Fruit fly (Drosophila melanogaster) whole organism, embryonic: Measurements from ENCODE around the gene rhea.

ENCODE experiments used
- B-H2 ChIP-seq: fragments of 200-800 bp; sonication (Bioruptor generic); optimal IDR thresholded peaks from 2 replicates; lab custom pipeline; 2018; ENCODE audit warnings: missing biosample characterization, mild to moderate bottlenecking, missing genetic modification characterization
- CG11085 ChIP-seq: fragments of 200-800 bp; sonication (Bioruptor generic); IDR thresholded peaks from 2 replicates; pipeline ENCODE4 v1.3.6; 2022; ENCODE audit warnings: missing biosample characterization, missing genetic modification characterization
- CG11560 ChIP-seq: fragments of 200-800 bp; sonication (Bioruptor generic); IDR thresholded peaks from 3 replicates; pipeline ENCODE4 v1.3.6; 2022; ENCODE audit warnings: missing biosample characterization, missing genetic modification characterization
- CG11696 ChIP-seq: fragments of 200-800 bp; sonication (Bioruptor generic); IDR thresholded peaks from 2 replicates; pipeline ENCODE4 v1.3.6; 2022; ENCODE audit warnings: missing biosample characterization, missing genetic modification characterization
- CG13624 ChIP-seq: fragments of 200-800 bp; sonication (Bioruptor generic); optimal IDR thresholded peaks from 2 replicates; lab custom pipeline; 2016; ENCODE audit warnings: missing biosample characterization, missing genetic modification characterization
- CG14710 ChIP-seq: fragments of 200-800 bp; sonication (Bioruptor generic); optimal IDR thresholded peaks from 3 replicates; lab custom pipeline; 2019; ENCODE audit warnings: missing biosample characterization, mild to moderate bottlenecking, missing genetic modification characterization, moderate library complexity
- CG15011 ChIP-seq: fragments of 200-800 bp; sonication (Bioruptor generic); optimal IDR thresholded peaks from 3 replicates; lab custom pipeline; 2018; ENCODE audit warnings: missing biosample characterization, mild to moderate bottlenecking, missing genetic modification characterization
- CG15479 ChIP-seq: fragments of 200-800 bp; sonication (Bioruptor generic); optimal IDR thresholded peaks from 3 replicates; lab custom pipeline; 2019; ENCODE audit warnings: missing biosample characterization, mild to moderate bottlenecking, missing genetic modification characterization, moderate library complexity
- CG15601 ChIP-seq: fragments of 200-800 bp; sonication (Bioruptor generic); optimal IDR thresholded peaks from 3 replicates; lab custom pipeline; 2019; ENCODE audit warnings: missing biosample characterization, mild to moderate bottlenecking, missing genetic modification characterization, moderate library complexity
- CG15696 ChIP-seq: fragments of 200-800 bp; sonication (Bioruptor generic); optimal IDR thresholded peaks from 2 replicates; lab custom pipeline; 2019; ENCODE audit warnings: missing biosample characterization, mild to moderate bottlenecking, missing genetic modification characterization, moderate library complexity
- CG17328 ChIP-seq: fragments of 200-800 bp; sonication (Bioruptor generic); IDR thresholded peaks from 2 replicates; pipeline ENCODE4 v1.3.6; 2022; ENCODE audit warnings: missing biosample characterization, missing genetic modification characterization
- CG2120 ChIP-seq: fragments of 200-800 bp; sonication (Bioruptor generic); optimal IDR thresholded peaks from 3 replicates; lab custom pipeline; 2016; ENCODE audit warnings: missing biosample characterization, missing genetic modification characterization
- CG2202 ChIP-seq: fragments of 200-800 bp; sonication (Bioruptor generic); optimal IDR thresholded peaks from 2 replicates; lab custom pipeline; 2018; ENCODE audit warnings: missing biosample characterization, mild to moderate bottlenecking, missing genetic modification characterization
- CG30403 ChIP-seq: fragments of 200-800 bp; sonication (Bioruptor generic); optimal IDR thresholded peaks from 3 replicates; lab custom pipeline; 2016; ENCODE audit warnings: missing biosample characterization, missing genetic modification characterization
- CG4328 ChIP-seq: fragments of 200-800 bp; sonication (Bioruptor generic); optimal IDR thresholded peaks from 3 replicates; lab custom pipeline; 2017; ENCODE audit warnings: missing biosample characterization, missing genetic modification reagents, missing genetic modification characterization
- CG6765 ChIP-seq: fragments of 200-800 bp; sonication (Bioruptor generic); optimal IDR thresholded peaks from 3 replicates; lab custom pipeline; 2017; ENCODE audit warnings: missing biosample characterization, mild to moderate bottlenecking, missing genetic modification characterization
- CG7271 ChIP-seq: fragments of 200-800 bp; sonication (Bioruptor generic); optimal IDR thresholded peaks from 2 replicates; lab custom pipeline; 2018; ENCODE audit warnings: missing biosample characterization, mild to moderate bottlenecking, missing genetic modification characterization, moderate library complexity
- CG8359 ChIP-seq: fragments of 200-800 bp; sonication (Bioruptor generic); optimal IDR thresholded peaks from 2 replicates; lab custom pipeline; 2017; ENCODE audit warnings: missing biosample characterization, mild to moderate bottlenecking, missing genetic modification characterization, borderline replicate concordance
- CrebB ChIP-seq: fragments of 200-800 bp; sonication (Bioruptor generic); optimal IDR thresholded peaks from 3 replicates; lab custom pipeline; 2018; ENCODE audit warnings: missing biosample characterization, mild to moderate bottlenecking, missing genetic modification characterization
- Dfd ChIP-seq, 2 experiments: fragments of >200 bp; optimal IDR thresholded peaks; 2 replicates each; lab custom pipeline; 2017; ENCODE audit warnings: missing biosample characterization in 2 of 2, missing genetic modification characterization in 2 of 2
- Doc2 ChIP-seq: fragments of 200-800 bp; sonication (Bioruptor generic); IDR thresholded peaks from 2 replicates; pipeline ENCODE4 v1.3.6; 2022; ENCODE audit warnings: missing biosample characterization, missing genetic modification characterization
- Hand ChIP-seq: fragments of 200-800 bp; sonication (Bioruptor generic); optimal IDR thresholded peaks from 2 replicates; lab custom pipeline; 2017; ENCODE audit warnings: mild to moderate bottlenecking, missing biosample characterization, missing genetic modification reagents, missing genetic modification characterization
- HmgD ChIP-seq: fragments of 200-800 bp; sonication (Bioruptor generic); optimal IDR thresholded peaks from 3 replicates; lab custom pipeline; 2016; ENCODE audit warnings: missing biosample characterization, missing genetic modification characterization
- HmgZ ChIP-seq: fragments of 200-800 bp; sonication (Bioruptor generic); optimal IDR thresholded peaks from 2 replicates; lab custom pipeline; 2018; ENCODE audit warnings: missing biosample characterization, mild to moderate bottlenecking, missing genetic modification characterization
- NC2β ChIP-seq: fragments of 200-800 bp; sonication (Bioruptor generic); optimal IDR thresholded peaks from 2 replicates; lab custom pipeline; 2016; ENCODE audit warnings: missing biosample characterization, missing genetic modification characterization
- NFAT ChIP-seq: fragments of 200-800 bp; sonication (Bioruptor generic); IDR thresholded peaks from 2 replicates; pipeline ENCODE4 v1.3.6; 2022; ENCODE audit warnings: missing biosample characterization, missing genetic modification characterization
- Neu2 ChIP-seq: fragments of 200-800 bp; sonication (Bioruptor generic); optimal IDR thresholded peaks from 3 replicates; lab custom pipeline; 2016; ENCODE audit warnings: missing biosample characterization, missing genetic modification characterization, borderline replicate concordance
- Six4 ChIP-seq: fragments of 200-800 bp; sonication (Bioruptor generic); optimal IDR thresholded peaks from 2 replicates; lab custom pipeline; 2016; ENCODE audit warnings: missing biosample characterization, missing genetic modification characterization
- Ssrp ChIP-seq: fragments of 200-800 bp; sonication (Bioruptor generic); optimal IDR thresholded peaks from 2 replicates; lab custom pipeline; 2018; ENCODE audit warnings: missing biosample characterization, mild to moderate bottlenecking, missing genetic modification characterization, moderate library complexity
- ac ChIP-seq: fragments of 200-800 bp; sonication (Bioruptor generic); optimal IDR thresholded peaks from 3 replicates; lab custom pipeline; 2017; ENCODE audit warnings: missing biosample characterization, mild to moderate bottlenecking, missing genetic modification characterization
- bsh ChIP-seq, 2 experiments: fragments of 200-800 bp; sonication (Bioruptor generic); optimal IDR thresholded peaks; 2 replicates each; lab custom pipeline; 2017 to 2018; ENCODE audit warnings: mild to moderate bottlenecking in 2 of 2, missing biosample characterization in 2 of 2, missing genetic modification characterization in 2 of 2, moderate library complexity in 1 of 2
- chm ChIP-seq: fragments of 200-800 bp; sonication (Bioruptor generic); IDR thresholded peaks from 2 replicates; pipeline ENCODE4 v1.3.6; 2022; ENCODE audit warnings: missing biosample characterization, missing genetic modification characterization
- chn ChIP-seq: fragments of 200-800 bp; sonication (Bioruptor generic); optimal IDR thresholded peaks from 2 replicates; lab custom pipeline; 2016; ENCODE audit warnings: missing biosample characterization, missing genetic modification characterization
- crp ChIP-seq, 2 experiments: fragments of 200-800 bp; sonication (Bioruptor generic); optimal IDR thresholded peaks; 2 replicates in 1 of 2; 3 replicates in 1 of 2; lab custom pipeline; 2017; ENCODE audit warnings: missing biosample characterization in 2 of 2, missing genetic modification characterization in 2 of 2, mild to moderate bottlenecking in 1 of 2, moderate library complexity in 1 of 2
- cwo ChIP-seq: fragments of 200-800 bp; sonication (Bioruptor generic); optimal IDR thresholded peaks from 3 replicates; lab custom pipeline; 2017; ENCODE audit warnings: missing biosample characterization, missing genetic modification characterization, mild to moderate bottlenecking, moderate library complexity, missing genetic modification reagents
- dan ChIP-seq: fragments of 200-800 bp; sonication (Bioruptor generic); IDR thresholded peaks from 2 replicates; pipeline ENCODE4 v1.3.6; 2022; ENCODE audit warnings: missing biosample characterization, missing genetic modification characterization
- dmrt99B ChIP-seq: fragments of 200-800 bp; sonication (Bioruptor generic); optimal IDR thresholded peaks from 2 replicates; lab custom pipeline; 2018; ENCODE audit warnings: missing biosample characterization, mild to moderate bottlenecking, missing genetic modification characterization, moderate library complexity
- gem ChIP-seq: fragments of 200-800 bp; sonication (Bioruptor generic); optimal IDR thresholded peaks from 2 replicates; lab custom pipeline; 2019; ENCODE audit warnings: missing biosample characterization, mild to moderate bottlenecking, missing genetic modification characterization, moderate library complexity
- her ChIP-seq: fragments of 200-800 bp; sonication (Bioruptor generic); optimal IDR thresholded peaks from 2 replicates; lab custom pipeline; 2016; ENCODE audit warnings: missing biosample characterization, missing genetic modification characterization
- hkb ChIP-seq, 2 experiments: fragments of 200-800 bp in 1 of 2; fragments of >200 bp in 1 of 2; sonication (Bioruptor generic) in 1 of 2; IDR thresholded peaks in 1 of 2; optimal IDR thresholded peaks in 1 of 2; 2 replicates each; pipeline versions ENCODE4 v1.3.6 to Lab custom; 2017 to 2022; ENCODE audit warnings: missing biosample characterization in 1 of 2, missing genetic modification characterization in 1 of 2
- kni ChIP-seq: fragments of 200-800 bp; sonication (Bioruptor generic); optimal IDR thresholded peaks from 3 replicates; lab custom pipeline; 2017; ENCODE audit warnings: mild to moderate bottlenecking, missing biosample characterization, missing genetic modification reagents, missing genetic modification characterization
- lab ChIP-seq: fragments of 200-800 bp; sonication (Bioruptor generic); optimal IDR thresholded peaks from 3 replicates; lab custom pipeline; 2017; ENCODE audit warnings: missing biosample characterization, missing genetic modification characterization, mild to moderate bottlenecking, moderate library complexity, missing genetic modification reagents
- odd ChIP-seq: fragments of 200-800 bp; sonication (Bioruptor generic); optimal IDR thresholded peaks from 2 replicates; lab custom pipeline; 2017; ENCODE audit warnings: missing biosample characterization, mild to moderate bottlenecking, missing genetic modification characterization
- otp ChIP-seq: fragments of 200-800 bp; sonication (Bioruptor generic); IDR thresholded peaks from 3 replicates; pipeline ENCODE4, ENCODE4 v1.3.6; 2022; ENCODE audit warnings: missing biosample characterization, missing genetic modification characterization
- peb ChIP-seq: fragments of 200-800 bp; sonication (Bioruptor generic); IDR thresholded peaks from 2 replicates; pipeline ENCODE4 v1.3.6; 2022; ENCODE audit warnings: missing biosample characterization, missing genetic modification characterization
- pzg ChIP-seq: fragments of 200-800 bp; sonication (Bioruptor generic); optimal IDR thresholded peaks from 3 replicates; lab custom pipeline; 2018; ENCODE audit warnings: missing biosample characterization, mild to moderate bottlenecking, missing genetic modification characterization, moderate library complexity
- tin ChIP-seq: fragments of 200-800 bp; sonication (Bioruptor generic); optimal IDR thresholded peaks from 3 replicates; lab custom pipeline; 2016; ENCODE audit warnings: missing biosample characterization, missing genetic modification characterization
- usp ChIP-seq: fragments of >200 bp; optimal IDR thresholded peaks from 2 replicates; lab custom pipeline; 2017; ENCODE audit warnings: missing biosample characterization, missing genetic modification characterization

rhea gene

dm6 chr3L:8600752-8601433, 56.1 kb downstream of the rhea start, which contains the start of the genes Nelf-E and RpL14 (continued):
- TF ChIP-seq chn (GFP tag; lab: Kevin White, UChicago) (peak; percentile 91), CG15601 (tag; lab: Kevin White, UChicago) (peak; percentile 93), B-H2 (GFP tag; lab: Kevin White, UChicago) (peak; percentile 98), usp (no peak), CG11085 (GFP tag; lab: Robert Waterston, UW) (peak; percentile 93), Doc2 (peak; percentile 54; the same call in 1 of the 2 replicates), gem (no peak), Six4 (GFP tag; lab: Kevin White, UChicago) (peak; percentile 86), lab (GFP tag; lab: Kevin White, UChicago) (peak; percentile 99), CG8359 (peak; percentile 87), crp (GFP tag; optimal IDR thresholded peaks at IDR 0.05; lab: Kevin White, UChicago) (peak in 1 of 2 experiments; percentile 74), Neu2 (peak; percentile 83), hkb (optimal IDR thresholded peaks at IDR 0.05; lab: Kevin White, UChicago) (no peak), hkb (GFP tag; IDR thresholded peaks at IDR 0.05; lab: Robert Waterston, UW) (peak; percentile 91), CG2120 (GFP tag; lab: Kevin White, UChicago) (peak; percentile 94), CG14710 (tag; lab: Kevin White, UChicago) (peak; percentile 96), dmrt99B (peak; percentile 86), CG30403 (GFP tag; lab: Kevin White, UChicago) (peak; percentile 90), CG15479 (GFP tag; lab: Kevin White, UChicago) (peak; percentile 40), chm (GFP tag; lab: Robert Waterston, UW) (peak; percentile 96), pzg (GFP tag; lab: Kevin White, UChicago) (peak; percentile 100), Hand (GFP tag; lab: Kevin White, UChicago) (peak; percentile 89), CG7271 (peak; percentile 99), cwo (GFP tag; lab: Kevin White, UChicago) (peak; percentile 85), CG6765 (GFP tag; lab: Kevin White, UChicago) (peak; percentile 99), kni (GFP tag; lab: Kevin White, UChicago) (peak; percentile 91), bsh (GFP tag; optimal IDR thresholded peaks at IDR 0.05; lab: Kevin White, UChicago) (peak in 1 of 2 experiments; percentile 91), HmgD (GFP tag; lab: Kevin White, UChicago) (peak; percentile 94), otp (GFP tag; lab: Robert Waterston, UW) (peak; percentile 96), Dfd (GFP tag; optimal IDR thresholded peaks at IDR 0.05; lab: Kevin White, UChicago) (no peak), odd (GFP tag; lab: Kevin White, UChicago) (peak; percentile 95), CG11560 (tag; lab: Robert Waterston, UW) (peak; percentile 51; the same call in 2 of the 3 replicates), NFAT (GFP tag; lab: Robert Waterston, UW) (peak; percentile 97), CG17328 (GFP tag; lab: Robert Waterston, UW) (peak; percentile 97), CG2202 (tag; lab: Kevin White, UChicago) (peak; percentile 93), her (GFP tag; lab: Kevin White, UChicago) (peak; percentile 96), CrebB (tag; lab: Kevin White, UChicago) (peak; percentile 98), CG11696 (GFP tag; lab: Robert Waterston, UW) (peak; percentile 79), CG15696 (tag; lab: Kevin White, UChicago) (peak; percentile 69), Ssrp (peak; percentile 69), CG13624 (peak; percentile 98), peb (GFP tag; lab: Robert Waterston, UW) (peak; percentile 76; the same call in 1 of the 2 replicates), tin (GFP tag; lab: Kevin White, UChicago) (peak; percentile 91), HmgZ (tag; lab: Kevin White, UChicago) (peak; percentile 98), CG15011 (peak; percentile 94), NC2β (GFP tag; lab: Kevin White, UChicago) (peak; percentile 100), ac (GFP tag; lab: Kevin White, UChicago) (peak; percentile 92), dan (GFP tag; lab: Robert Waterston, UW) (no peak), CG4328 (peak; percentile 96)
